Worm (Caenorhabditis elegans) whole organism, L1 larva: ENCODE results near the gene cyp-34A1.

Experiments used
- C16A3.4 ChIP-seq: fragments of 150-350 bp; optimal IDR thresholded peaks from 2 replicates; lab custom pipeline; 2014; ENCODE audit warnings: missing biosample characterization, missing genetic modification characterization
- ceh-8 ChIP-seq: fragments of 200-800 bp; sonication (Bioruptor generic); optimal IDR thresholded peaks from 2 replicates; lab custom pipeline; 2018; ENCODE audit warnings: mild to moderate bottlenecking, missing genetic modification characterization, moderate library complexity, missing compliant biosample characterization
- ces-1 ChIP-seq: fragments of 150-350 bp; optimal IDR thresholded peaks from 2 replicates; lab custom pipeline; 2014; ENCODE audit warnings: missing biosample characterization, missing genetic modification reagents, missing genetic modification characterization
- egl-27 ChIP-seq, 2 experiments: fragments of 150-350 bp in 1 of 2; sonication (generic microtip); optimal IDR thresholded peaks; 3 replicates each; lab custom pipeline; 2017 to 2018; ENCODE audit warnings: missing biosample characterization in 2 of 2, missing genetic modification characterization in 2 of 2, missing genetic modification reagents in 2 of 2
- jun-1 ChIP-seq: fragments of 150-350 bp; optimal IDR thresholded peaks from 2 replicates; lab custom pipeline; 2014; ENCODE audit warnings: missing biosample characterization, missing genetic modification reagents, missing genetic modification characterization
- nhr-237 ChIP-seq: fragments of 150-350 bp; optimal IDR thresholded peaks from 2 replicates; lab custom pipeline; 2014; ENCODE audit warnings: missing biosample characterization, missing genetic modification characterization
- nhr-28 ChIP-seq: fragments of 150-350 bp; optimal IDR thresholded peaks from 2 replicates; lab custom pipeline; 2014; ENCODE audit warnings: missing biosample characterization, missing genetic modification characterization
- unc-86 ChIP-seq: sonication (generic microtip); optimal IDR thresholded peaks from 2 replicates; lab custom pipeline; 2016; ENCODE audit warnings: missing genetic modification characterization, missing compliant biosample characterization
- vab-15 ChIP-seq: sonication (generic microtip); optimal IDR thresholded peaks from 2 replicates; lab custom pipeline; 2017; ENCODE audit warnings: missing genotype, mild to moderate bottlenecking, missing genetic modification characterization, missing compliant biosample characterization
- zag-1 ChIP-seq: fragments of 150-350 bp; optimal IDR thresholded peaks from 2 replicates; lab custom pipeline; 2014; ENCODE audit warnings: missing biosample characterization, missing genetic modification characterization
- zip-4 ChIP-seq: fragments of 200-800 bp; sonication (Bioruptor generic); optimal IDR thresholded peaks from 2 replicates; lab custom pipeline; 2018; ENCODE audit warnings: mild to moderate bottlenecking, missing genetic modification characterization, moderate library complexity, missing compliant biosample characterization
- ztf-11 ChIP-seq, 2 experiments: sonication (generic microtip); optimal IDR thresholded peaks; 2 replicates each; lab custom pipeline; 2016 to 2017; ENCODE audit warnings: missing genetic modification characterization in 2 of 2, missing biosample characterization in 1 of 2, missing compliant biosample characterization in 1 of 2

DNA sequence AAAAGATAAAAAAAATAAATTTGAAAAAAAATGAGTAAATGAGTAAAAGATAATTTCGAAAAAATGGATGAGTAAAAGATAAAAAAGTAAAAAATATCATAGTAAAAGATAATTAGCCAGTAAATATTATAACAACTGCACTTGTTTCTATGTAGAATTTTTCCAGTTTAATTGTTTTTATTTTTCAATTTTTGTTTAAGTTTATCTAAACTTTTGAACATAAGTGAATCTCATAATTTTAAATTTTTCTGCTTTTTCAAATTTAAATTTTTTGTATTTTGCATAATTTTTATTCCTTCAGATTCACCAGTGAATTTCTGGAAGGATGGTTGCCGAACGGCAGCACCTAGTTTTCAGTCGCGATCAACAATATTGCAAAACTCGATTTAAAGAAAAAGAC, 46.5 kb downstream of the cyp-34A1 start, which contains the start of gene chil-12:
- TF ChIP-seq ces-1 (GFP tag; lab: Kevin White, UChicago), result no peak
- TF ChIP-seq jun-1 (tag; lab: Kevin White, UChicago), result no peak
- TF ChIP-seq nhr-237 (tag; lab: Kevin White, UChicago), result no peak
- no peak for TF ChIP-seq unc-86
- TF ChIP-seq zag-1 (tag; lab: Kevin White, UChicago), result no peak
- no peak for TF ChIP-seq egl-27 (tag; optimal IDR thresholded peaks at IDR 0.05; lab: Kevin White, UChicago)
- no peak for TF ChIP-seq C16A3.4 (tag; lab: Kevin White, UChicago)
- TF ChIP-seq vab-15 (tag; lab: Kevin White, UChicago), result no peak
- TF ChIP-seq ceh-8 (GFP tag; lab: Kevin White, UChicago), result no peak
- no peak for TF ChIP-seq ztf-11 (tag; optimal IDR thresholded peaks at IDR 0.05; lab: Kevin White, UChicago)
- TF ChIP-seq zip-4 (GFP tag; lab: Kevin White, UChicago), result no peak
- no peak for TF ChIP-seq nhr-28 (tag; lab: Kevin White, UChicago)
